Worm (Caenorhabditis elegans): ENCODE results near the gene T28C6.8.

The T28C6.8 gene

DNA sequence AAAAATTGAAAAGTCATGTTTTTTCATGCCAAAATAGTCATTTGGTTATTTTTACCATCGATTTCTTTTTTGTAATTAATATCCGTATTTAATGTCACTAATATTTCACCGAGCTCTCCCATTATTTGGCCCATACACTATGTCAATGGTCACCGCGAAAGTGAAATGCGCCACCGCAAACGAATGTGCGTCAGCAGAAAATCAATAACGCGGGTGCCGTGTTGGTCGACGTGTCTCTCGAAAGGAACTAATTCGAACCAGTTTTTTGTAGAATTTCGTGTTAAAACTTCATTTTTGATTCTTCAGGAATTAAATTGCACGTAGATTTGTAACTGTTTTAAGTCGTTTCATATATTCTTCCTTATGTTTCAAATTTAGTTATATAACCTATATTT is 3.9 kb downstream of the T28C6.8 start (continued):
- TF ChIP-seq egl-13 (tag; optimal IDR thresholded peaks at IDR 0.05) (no peak), rnt-1 (tag; optimal IDR thresholded peaks at IDR 0.05) (peak; percentile 50), jun-1 (tag; optimal IDR thresholded peaks at IDR 0.05) (no peak), skn-1 (tag; optimal IDR thresholded peaks at IDR 0.05) (no peak), sptf-1 (tag; optimal IDR thresholded peaks at IDR 0.05) (no peak), C16A3.4 (tag; optimal IDR thresholded peaks at IDR 0.05) (peak; percentile 19), elt-3 (tag; optimal IDR thresholded peaks at IDR 0.05) (peak in 1 of 6 experiments; percentile 39), snu-23 (GFP tag; optimal IDR thresholded peaks at IDR 0.05) (peak; percentile 51), ceh-90 (tag; optimal IDR thresholded peaks at IDR 0.05) (no peak), ces-1 (GFP tag; optimal IDR thresholded peaks at IDR 0.05) (no peak), lsy-2 (tag; optimal IDR thresholded peaks at IDR 0.05) (peak in 1 of 2 experiments; percentile 57), nhr-47 (tag; optimal IDR thresholded peaks at IDR 0.05) (peak; percentile 9), elt-2 (tag; optimal IDR thresholded peaks at IDR 0.05) (no peak), zip-4 (GFP tag; optimal IDR thresholded peaks at IDR 0.05) (no peak), dsc-1 (tag; optimal IDR thresholded peaks at IDR 0.05) (peak; percentile 13), dpl-1 (GFP tag; optimal IDR thresholded peaks at IDR 0.05) (peak in 2 of 3 experiments; percentile 56), pag-3 (tag; optimal IDR thresholded peaks at IDR 0.05; ENCODE audit: borderline replicate concordance, insufficient read depth) (no peak), blmp-1 (tag; optimal IDR thresholded peaks at IDR 0.05) (peak; percentile 93), vab-15 (tag; optimal IDR thresholded peaks at IDR 0.05) (no peak), zag-1 (tag; optimal IDR thresholded peaks at IDR 0.05) (no peak), lin-14 (GFP tag; optimal IDR thresholded peaks at IDR 0.05) (peak; percentile 54), pax-3 (tag; optimal IDR thresholded peaks at IDR 0.05) (no peak), sox-4 (tag; optimal IDR thresholded peaks at IDR 0.05) (no peak), efl-3 (GFP tag; optimal IDR thresholded peaks at IDR 0.05) (no peak), fos-1 (tag; optimal IDR thresholded peaks at IDR 0.05) (no peak), unc-130 (tag; optimal IDR thresholded peaks at IDR 0.05) (no peak), lin-35 (GFP tag; optimal IDR thresholded peaks at IDR 0.05) (peak; percentile 32 to 69), xbp-1 (tag; optimal IDR thresholded peaks at IDR 0.05) (peak; percentile 77), swsn-7 (tag; optimal IDR thresholded peaks at IDR 0.05) (peak; percentile 16), fkh-10 (GFP tag; optimal IDR thresholded peaks at IDR 0.05) (no peak), nhr-28 (tag; optimal IDR thresholded peaks at IDR 0.05) (no peak), ceh-63 (GFP tag; optimal IDR thresholded peaks at IDR 0.05) (no peak), unc-98 (GFP tag; IDR thresholded peaks at IDR 0.05) (no peak), isw-1 (GFP tag; IDR thresholded peaks at IDR 0.05) (no peak), alr-1 (tag; optimal IDR thresholded peaks at IDR 0.05; ENCODE audit: borderline replicate concordance) (no peak), aly-2 (tag; optimal IDR thresholded peaks at IDR 0.05) (no peak), nhr-76 (tag; optimal IDR thresholded peaks at IDR 0.05) (no peak), sup-37 (GFP tag; optimal IDR thresholded peaks at IDR 0.05) (no peak), grh-1 (GFP tag; IDR thresholded peaks at IDR 0.05) (no peak), unc-30 (tag; optimal IDR thresholded peaks at IDR 0.05) (no peak), mab-9 (GFP tag; IDR thresholded peaks at IDR 0.05) (no peak), hlh-17 (GFP tag; optimal IDR thresholded peaks at IDR 0.05; ENCODE audit: borderline replicate concordance) (no peak), F16B12.6 (tag; optimal IDR thresholded peaks at IDR 0.05) (no peak), lin-39 (tag; optimal IDR thresholded peaks at IDR 0.05) (no peak), lir-3 (tag; optimal IDR thresholded peaks at IDR 0.05; ENCODE audit: poor library complexity) (no peak), pqm-1 (tag; optimal IDR thresholded peaks at IDR 0.05) (no peak), ceh-88 (GFP tag; IDR thresholded peaks at IDR 0.05) (no peak), tlp-1 (tag; optimal IDR thresholded peaks at IDR 0.05) (no peak), nhr-19 (GFP tag; conservative IDR thresholded peaks at IDR 0.05) (no peak), tbx-2 (tag; optimal IDR thresholded peaks at IDR 0.05) (peak; percentile 53), ztf-11 (tag; optimal IDR thresholded peaks at IDR 0.05) (no peak), nhr-90 (tag; optimal IDR thresholded peaks at IDR 0.05; ENCODE audit: poor library complexity) (no peak)
